Worm (Caenorhabditis elegans) whole organism, young adult: ENCODE measurements around the gene cgr-1.

Source experiments
- gei-17 ChIP-seq: fragments of 200-800 bp; sonication (Bioruptor generic); optimal IDR thresholded peaks from 2 replicates; lab custom pipeline; 2018; ENCODE audit warnings: mild to moderate bottlenecking, missing genetic modification characterization, missing compliant biosample characterization
- zfh-2 ChIP-seq: fragments of 200-800 bp; sonication (Bioruptor generic); conservative IDR thresholded peaks from 2 replicates; pipeline ENCODE4 v1.3.6; 2022; ENCODE audit warnings: missing genetic modification reagents, missing genetic modification characterization, missing compliant biosample characterization

ce11 chrX:3633654-3634053 lies 33.4 kb upstream of the cgr-1 start, which contains the start of gene gst-11:
- TF ChIP-seq gei-17 (GFP tag; lab: Kevin White, UChicago) (no peak), zfh-2 (GFP tag; lab: Robert Waterston, UW) (no peak)
